Worm (Caenorhabditis elegans): Measurements from ENCODE around the gene srz-97.

Gene srz-97

ce11 chrV:14457070-14457469 is 11.0 kb downstream of the srz-97 start, which contains the start of gene coh-3:
Gene coh-3 (plus strand): TSS chrV:14457422.
- TF ChIP-seq ceh-16 (tag; optimal IDR thresholded peaks at IDR 0.05) (no peak), Y55F3AM.14 (GFP tag; optimal IDR thresholded peaks at IDR 0.05) (no peak), unc-55 (GFP tag; optimal IDR thresholded peaks at IDR 0.05) (no peak)

- TF ChIP-seq blmp-1 (tag; optimal IDR thresholded peaks at IDR 0.05; ENCODE audit: insufficient read depth), result no peak
- TF ChIP-seq gmeb-1 (tag; optimal IDR thresholded peaks at IDR 0.05), result peak; percentile 70
- TF ChIP-seq elt-3 (tag; optimal IDR thresholded peaks at IDR 0.05), result no peak
Observed at ce11 chrV:14456626-14457025, 11.4 kb downstream of the srz-97 start, which contains the start of gene bmk-1. Gene bmk-1 (minus strand): TSS chrV:14456984.

DNA sequence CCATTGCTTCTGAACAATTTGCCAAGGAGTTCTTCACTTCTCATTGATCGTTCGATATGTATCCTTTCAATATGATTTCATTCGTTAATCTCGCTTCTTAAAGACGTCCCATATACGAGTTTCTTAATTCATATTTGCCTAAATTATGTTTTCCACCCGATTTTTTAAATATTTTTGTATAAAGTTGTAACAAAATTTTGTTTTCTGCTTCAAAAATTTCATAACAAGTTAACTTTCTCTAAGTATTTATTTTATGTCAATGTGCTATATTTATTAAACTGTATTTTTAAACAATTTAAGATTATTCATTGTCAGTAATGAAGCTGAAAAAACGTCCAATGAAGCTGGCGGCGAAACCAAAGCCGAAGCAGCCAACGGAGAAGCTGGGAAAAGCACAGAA is 18.6 kb downstream of the srz-97 start, which contains the start of gene F23B12.7:
TSS of gene F23B12.7 (plus strand) at position 301 of the 400 bp plus-strand sequence.
- TF ChIP-seq ztf-1 (GFP tag; conservative IDR thresholded peaks at IDR 0.05) (no peak), ztf-11 (tag; optimal IDR thresholded peaks at IDR 0.05) (no peak), dmd-4 (tag; optimal IDR thresholded peaks at IDR 0.05) (no peak), mbf-1 (tag; optimal IDR thresholded peaks at IDR 0.05) (no peak), aly-2 (tag; optimal IDR thresholded peaks at IDR 0.05) (no peak), ama-1 (optimal IDR thresholded peaks at IDR 0.05) (no peak), nhr-237 (tag; optimal IDR thresholded peaks at IDR 0.05) (no peak), lin-39 (tag; optimal IDR thresholded peaks at IDR 0.05) (no peak), gmeb-1 (tag; optimal IDR thresholded peaks at IDR 0.05) (no peak), R02D3.7 (tag; optimal IDR thresholded peaks at IDR 0.05) (no peak), lin-13 (GFP tag; optimal IDR thresholded peaks at IDR 0.05) (no peak)

- TF ChIP-seq lin-13 (GFP tag; optimal IDR thresholded peaks at IDR 0.05), result no peak
- peak; percentile 35 for TF ChIP-seq nhr-21 (tag; optimal IDR thresholded peaks at IDR 0.05)
Observed at ce11 chrV:14448669-14449068, 19.4 kb downstream of the srz-97 start.

- TF ChIP-seq sma-3 (GFP tag; optimal IDR thresholded peaks at IDR 0.05), result no peak
- no peak for TF ChIP-seq aly-2 (tag; optimal IDR thresholded peaks at IDR 0.05)
- TF ChIP-seq ZK546.5 (tag; optimal IDR thresholded peaks at IDR 0.05), result no peak
- no peak for TF ChIP-seq C34F6.9 (tag; optimal IDR thresholded peaks at IDR 0.05)
- no peak for TF ChIP-seq F13H6.1 (tag; optimal IDR thresholded peaks at IDR 0.05)
- peak; percentile 10 for TF ChIP-seq gmeb-1 (tag; optimal IDR thresholded peaks at IDR 0.05)
- TF ChIP-seq crh-2 (tag; optimal IDR thresholded peaks at IDR 0.05), result peak; percentile 8
- peak; percentile 9 for TF ChIP-seq unc-55 (GFP tag; optimal IDR thresholded peaks at IDR 0.05)
- peak; percentile 80 for TF ChIP-seq fos-1 (tag; optimal IDR thresholded peaks at IDR 0.05)
- no peak for TF ChIP-seq nhr-6 (tag; optimal IDR thresholded peaks at IDR 0.05)
- TF ChIP-seq nhr-23 (tag; optimal IDR thresholded peaks at IDR 0.05), result no peak
- no peak for TF ChIP-seq ztf-1 (GFP tag; conservative IDR thresholded peaks at IDR 0.05)
- no peak for TF ChIP-seq nhr-129 (tag; optimal IDR thresholded peaks at IDR 0.05)
- no peak for TF ChIP-seq ztf-4 (tag; optimal IDR thresholded peaks at IDR 0.05)
Observed at ce11 chrV:14447240-14447763, 20.7 kb downstream of the srz-97 start, which contains the start of the genes dlat-1 and fntb-1. Gene dlat-1 (minus strand): TSS chrV:14447290. Gene fntb-1 (plus strand): TSS chrV:14447651.

DNA sequence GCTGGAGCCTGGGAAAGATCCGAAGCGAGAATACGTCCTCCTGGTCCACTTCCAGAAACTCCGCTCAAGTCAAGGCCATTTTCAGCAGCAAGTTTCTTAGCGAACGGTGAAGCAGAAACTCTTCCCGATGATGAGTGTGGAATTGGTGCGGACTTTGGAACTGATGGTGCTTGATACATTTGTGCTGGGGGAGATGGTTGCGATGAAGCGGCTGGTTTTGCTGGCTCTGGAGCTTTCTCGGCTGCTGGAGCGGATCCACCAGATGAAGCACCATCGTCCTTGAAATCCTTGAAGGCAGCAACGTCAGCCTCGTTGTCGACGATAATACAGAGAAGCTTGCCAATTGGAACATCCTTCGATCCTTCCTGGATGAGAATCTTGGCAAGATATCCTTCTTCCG is 21.6 kb downstream of the srz-97 start:
- TF ChIP-seq ztf-4 (tag; optimal IDR thresholded peaks at IDR 0.05) (no peak), sma-9 (GFP tag; optimal IDR thresholded peaks at IDR 0.05) (no peak), sma-9 (tag; optimal IDR thresholded peaks at IDR 0.05) (no peak), peb-1 (tag; optimal IDR thresholded peaks at IDR 0.05) (no peak)

- no peak for TF ChIP-seq ztf-1 (GFP tag; conservative IDR thresholded peaks at IDR 0.05)
- TF ChIP-seq lin-39 (tag; optimal IDR thresholded peaks at IDR 0.05), result no peak
- TF ChIP-seq skn-1 (tag; optimal IDR thresholded peaks at IDR 0.05), result no peak
- no peak for TF ChIP-seq sma-9 (GFP tag; optimal IDR thresholded peaks at IDR 0.05)
- TF ChIP-seq sma-9 (tag; optimal IDR thresholded peaks at IDR 0.05), result no peak
- TF ChIP-seq elt-1 (tag; optimal IDR thresholded peaks at IDR 0.05), result no peak
- no peak for TF ChIP-seq nhr-23 (tag; optimal IDR thresholded peaks at IDR 0.05)
- no peak for TF ChIP-seq mab-5 (tag; optimal IDR thresholded peaks at IDR 0.05)
- no peak for TF ChIP-seq mbf-1 (tag; optimal IDR thresholded peaks at IDR 0.05)
Observed at ce11 chrV:14440841-14441240, 27.2 kb downstream of the srz-97 start, which contains the start of gene F23B12.4. Gene F23B12.4 (plus strand): TSS chrV:14441141.

Measured in whole organism, L2 larva.